Worm (Caenorhabditis elegans): Measurements from ENCODE around the gene W06D11.1.

DNA sequence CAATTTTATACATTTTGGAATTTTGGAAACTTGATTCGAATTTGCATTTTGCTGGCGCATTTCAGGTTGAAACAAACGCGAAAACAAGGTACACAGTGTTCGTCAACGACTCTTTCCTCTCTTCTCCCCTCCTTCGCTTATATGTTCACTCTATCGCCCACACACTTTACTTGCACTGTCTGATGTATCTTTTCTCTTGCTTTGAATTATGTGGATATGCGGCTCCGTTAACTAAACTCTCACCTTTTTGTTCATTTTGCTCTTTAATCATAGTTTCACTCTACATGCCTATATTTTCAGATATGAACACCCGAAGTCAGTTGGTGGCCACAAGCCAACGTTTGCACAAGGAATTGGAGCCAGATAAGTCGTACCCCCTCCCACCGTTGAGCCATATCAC is at the start of gene W06D11.1:
- TF ChIP-seq him-1 (tag; optimal IDR thresholded peaks at IDR 0.05) (no peak), W03F9.2 (tag; optimal IDR thresholded peaks at IDR 0.05) (no peak), dao-5 (tag; optimal IDR thresholded peaks at IDR 0.05) (no peak)

Data from whole organism, L4/young adult.